Worm (Caenorhabditis elegans) whole organism, mixed stage, embryonic: ENCODE data around the gene lido-5.

Experiments used
- M03D4.4 ChIP-seq: sonication (generic microtip); optimal IDR thresholded peaks from 2 replicates; lab custom pipeline; 2017; ENCODE audit warnings: mild to moderate bottlenecking, missing genetic modification characterization, missing compliant biosample characterization
- bed-3 ChIP-seq: fragments of 200-800 bp; sonication (Bioruptor generic); optimal IDR thresholded peaks from 3 replicates; lab custom pipeline; 2018; ENCODE audit warnings: mild to moderate bottlenecking, missing genetic modification characterization, moderate library complexity, missing compliant biosample characterization
- ceh-39 ChIP-seq: fragments of 150-350 bp; optimal IDR thresholded peaks from 2 replicates; lab custom pipeline; 2014; ENCODE audit warnings: missing biosample characterization, missing genetic modification characterization
- ceh-43 ChIP-seq: fragments of 200-800 bp; sonication (Bioruptor generic); optimal IDR thresholded peaks from 2 replicates; lab custom pipeline; 2018; ENCODE audit warnings: mild to moderate bottlenecking, missing genetic modification characterization, moderate library complexity, missing compliant biosample characterization
- ceh-83 ChIP-seq: fragments of 200-800 bp; sonication (Bioruptor generic); optimal IDR thresholded peaks from 2 replicates; lab custom pipeline; 2018; ENCODE audit warnings: mild to moderate bottlenecking, missing genetic modification characterization, missing compliant biosample characterization
- ces-1 ChIP-seq: fragments of 150-350 bp; optimal IDR thresholded peaks from 2 replicates; lab custom pipeline; 2014; ENCODE audit warnings: missing biosample characterization, missing genetic modification reagents, missing genetic modification characterization
- cnd-1 ChIP-seq: fragments of 200-800 bp; sonication (Bioruptor generic); optimal IDR thresholded peaks from 2 replicates; lab custom pipeline; 2018; ENCODE audit warnings: mild to moderate bottlenecking, missing genetic modification characterization, missing compliant biosample characterization
- drap-1 ChIP-seq: fragments of 200-800 bp; sonication (Bioruptor generic); optimal IDR thresholded peaks from 3 replicates; lab custom pipeline; 2018; ENCODE audit warnings: mild to moderate bottlenecking, missing genetic modification characterization, missing compliant biosample characterization
- elt-3 ChIP-seq: fragments of 150-350 bp; optimal IDR thresholded peaks from 2 replicates; lab custom pipeline; 2014; ENCODE audit warnings: missing biosample characterization, missing genetic modification characterization
- flh-1 ChIP-seq: fragments of 200-800 bp; sonication (Bioruptor generic); optimal IDR thresholded peaks from 2 replicates; lab custom pipeline; 2018; ENCODE audit warnings: mild to moderate bottlenecking, missing genetic modification characterization, moderate library complexity, missing compliant biosample characterization
- ham-2 ChIP-seq: fragments of 200-800 bp; sonication (Bioruptor generic); optimal IDR thresholded peaks from 2 replicates; lab custom pipeline; 2018; ENCODE audit warnings: mild to moderate bottlenecking, missing genetic modification characterization, missing compliant biosample characterization
- hlh-1 ChIP-seq: fragments of 150-350 bp; optimal IDR thresholded peaks from 2 replicates; lab custom pipeline; 2014; ENCODE audit warnings: missing biosample characterization, missing genetic modification reagents, missing genetic modification characterization
- lin-13 ChIP-seq: fragments of 150-350 bp; optimal IDR thresholded peaks from 2 replicates; lab custom pipeline; 2014; ENCODE audit warnings: missing biosample characterization, missing genetic modification characterization
- lin-32 ChIP-seq: fragments of 200-800 bp; sonication (Bioruptor generic); optimal IDR thresholded peaks from 2 replicates; lab custom pipeline; 2018; ENCODE audit warnings: mild to moderate bottlenecking, missing genetic modification characterization, missing compliant biosample characterization
- lsy-2 ChIP-seq: fragments of 150-350 bp; optimal IDR thresholded peaks from 2 replicates; lab custom pipeline; 2014; ENCODE audit warnings: missing biosample characterization, missing genetic modification characterization
- mep-1 ChIP-seq: fragments of 150-350 bp; optimal IDR thresholded peaks from 2 replicates; lab custom pipeline; 2017; ENCODE audit warnings: missing biosample characterization, missing genetic modification reagents, missing genetic modification characterization, inconsistent platforms
- mls-2 ChIP-seq: sonication (generic microtip); optimal IDR thresholded peaks from 2 replicates; lab custom pipeline; 2016; ENCODE audit warnings: mild to moderate bottlenecking, missing genetic modification characterization, moderate library complexity, missing compliant biosample characterization
- nhr-12 ChIP-seq: fragments of 150-350 bp; optimal IDR thresholded peaks from 2 replicates; lab custom pipeline; 2014; ENCODE audit warnings: missing biosample characterization, missing genetic modification characterization
- nhr-2 ChIP-seq: fragments of 150-350 bp; optimal IDR thresholded peaks from 2 replicates; lab custom pipeline; 2014; ENCODE audit warnings: missing biosample characterization, missing genetic modification characterization
- nhr-28 ChIP-seq: fragments of 150-350 bp; optimal IDR thresholded peaks from 2 replicates; lab custom pipeline; 2014; ENCODE audit warnings: missing biosample characterization, missing genetic modification characterization
- nhr-76 ChIP-seq: sonication (generic microtip); optimal IDR thresholded peaks from 2 replicates; lab custom pipeline; 2017; ENCODE audit warnings: missing biosample characterization, missing genetic modification characterization
- sem-2 ChIP-seq: fragments of 200-800 bp; sonication (Bioruptor generic); optimal IDR thresholded peaks from 2 replicates; lab custom pipeline; 2018; ENCODE audit warnings: mild to moderate bottlenecking, missing genetic modification characterization, missing compliant biosample characterization
- snpc-4 ChIP-seq: fragments of 150-350 bp; optimal IDR thresholded peaks from 2 replicates; lab custom pipeline; 2014; ENCODE audit warnings: missing biosample characterization, missing genetic modification characterization
- tbx-8 ChIP-seq: fragments of 200-800 bp; sonication (Bioruptor generic); optimal IDR thresholded peaks from 2 replicates; lab custom pipeline; 2018; ENCODE audit warnings: mild to moderate bottlenecking, missing genetic modification characterization, moderate library complexity, missing compliant biosample characterization
- unc-120 ChIP-seq: sonication (generic microtip); optimal IDR thresholded peaks from 2 replicates; lab custom pipeline; 2017; ENCODE audit warnings: missing genetic modification characterization, missing compliant biosample characterization; ENCODE audit not compliant: poor library complexity, severe bottlenecking
- unc-62 ChIP-seq: fragments of 150-350 bp; optimal IDR thresholded peaks from 2 replicates; lab custom pipeline; 2014; ENCODE audit warnings: missing biosample characterization, missing genetic modification reagents, missing genetic modification characterization
- zip-8 ChIP-seq: fragments of 150-350 bp; optimal IDR thresholded peaks from 2 replicates; lab custom pipeline; 2014; ENCODE audit warnings: missing biosample characterization, missing genetic modification characterization
- ztf-11 ChIP-seq: fragments of 150-350 bp; optimal IDR thresholded peaks from 2 replicates; lab custom pipeline; 2014; ENCODE audit warnings: missing biosample characterization, missing genetic modification characterization

The lido-5 gene

ce11 chrX:17149877-17150490, 39.5 kb upstream of the lido-5 start, which contains the start of gene T23C6.4:
TSS of gene T23C6.4 (minus strand) at chrX:17149927.
- TF ChIP-seq hlh-1 (tag; lab: Kevin White, UChicago) (peak; percentile 88), cnd-1 (peak; percentile 64), nhr-28 (no peak), nhr-2 (tag; lab: Kevin White, UChicago) (no peak), lin-32 (GFP tag; lab: Kevin White, UChicago) (peak; percentile 89)

ce11 chrX:17146545-17146944, 36.1 kb upstream of the lido-5 start:
- TF ChIP-seq cnd-1 (no peak), flh-1 (GFP tag; lab: Kevin White, UChicago) (no peak), sem-2 (GFP tag; lab: Kevin White, UChicago) (no peak), lin-32 (GFP tag; lab: Kevin White, UChicago) (no peak), ham-2 (GFP tag; lab: Kevin White, UChicago) (no peak), drap-1 (GFP tag; lab: Kevin White, UChicago) (no peak), unc-62 (GFP tag; lab: Kevin White, UChicago) (no peak)

ce11 chrX:17140447-17140846, 30.0 kb upstream of the lido-5 start:
- TF ChIP-seq zip-8 (tag; lab: Kevin White, UChicago), result no peak
- TF ChIP-seq snpc-4, result no peak
- no peak for TF ChIP-seq unc-120 (tag; lab: Kevin White, UChicago)
- no peak for TF ChIP-seq cnd-1
- TF ChIP-seq mls-2 (tag; lab: Kevin White, UChicago), result no peak
- no peak for TF ChIP-seq ceh-83 (GFP tag; lab: Kevin White, UChicago)
- TF ChIP-seq ham-2 (GFP tag; lab: Kevin White, UChicago), result no peak
- no peak for TF ChIP-seq elt-3
- no peak for TF ChIP-seq nhr-76 (tag; lab: Kevin White, UChicago)
- TF ChIP-seq lsy-2 (tag; lab: Kevin White, UChicago), result no peak
- TF ChIP-seq M03D4.4 (tag; lab: Kevin White, UChicago), result no peak
- TF ChIP-seq unc-62 (GFP tag; lab: Kevin White, UChicago), result no peak
- no peak for TF ChIP-seq bed-3
- TF ChIP-seq ceh-43 (GFP tag; lab: Kevin White, UChicago), result no peak
- TF ChIP-seq flh-1 (GFP tag; lab: Kevin White, UChicago), result no peak
- TF ChIP-seq hlh-1 (tag; lab: Kevin White, UChicago), result no peak
- no peak for TF ChIP-seq drap-1 (GFP tag; lab: Kevin White, UChicago)
- TF ChIP-seq tbx-8 (GFP tag; lab: Kevin White, UChicago), result no peak
- TF ChIP-seq nhr-28, result no peak
- TF ChIP-seq nhr-2 (tag; lab: Kevin White, UChicago), result no peak

ce11 chrX:17139204-17139780, 28.8 kb upstream of the lido-5 start:
- TF ChIP-seq hlh-1 (tag; lab: Kevin White, UChicago) (no peak), bed-3 (no peak)

- TF ChIP-seq ceh-83 (GFP tag; lab: Kevin White, UChicago) (no peak), mep-1 (tag; lab: Kevin White, UChicago) (no peak), nhr-28 (no peak), tbx-8 (GFP tag; lab: Kevin White, UChicago) (no peak), unc-62 (GFP tag; lab: Kevin White, UChicago) (peak; percentile 59), mls-2 (tag; lab: Kevin White, UChicago) (no peak), ztf-11 (tag; lab: Kevin White, UChicago) (no peak), sem-2 (GFP tag; lab: Kevin White, UChicago) (no peak)
Observed at ce11 chrX:17138060-17138557, 27.7 kb upstream of the lido-5 start, which contains the start of gene cnp-3. TSS of gene cnp-3 (minus strand) at chrX:17138110.

- no peak for TF ChIP-seq ztf-11 (tag; lab: Kevin White, UChicago)
- no peak for TF ChIP-seq mep-1 (tag; lab: Kevin White, UChicago)
- no peak for TF ChIP-seq nhr-12 (tag; lab: Kevin White, UChicago)
- no peak for TF ChIP-seq bed-3
- no peak for TF ChIP-seq hlh-1 (tag; lab: Kevin White, UChicago)
- TF ChIP-seq ham-2 (GFP tag; lab: Kevin White, UChicago), result no peak
- TF ChIP-seq lin-13 (tag; lab: Kevin White, UChicago), result no peak
- TF ChIP-seq ces-1 (GFP tag; lab: Kevin White, UChicago), result no peak
- no peak for TF ChIP-seq unc-62 (GFP tag; lab: Kevin White, UChicago)
- no peak for TF ChIP-seq ceh-39 (tag; lab: Kevin White, UChicago)
- no peak for TF ChIP-seq lsy-2 (tag; lab: Kevin White, UChicago)
- no peak for TF ChIP-seq tbx-8 (GFP tag; lab: Kevin White, UChicago)
Observed at ce11 chrX:17135704-17136103, 25.2 kb upstream of the lido-5 start.
